Worm (Caenorhabditis elegans) whole organism, late embryonic: Measurements from ENCODE around the gene clp-9.

Experiments used
- dmd-4 ChIP-seq: sonication (generic microtip); optimal IDR thresholded peaks from 2 replicates; lab custom pipeline; 2016; ENCODE audit warnings: borderline replicate concordance, missing genetic modification characterization, missing compliant biosample characterization
- fkh-10 ChIP-seq: fragments of 150-350 bp; optimal IDR thresholded peaks from 2 replicates; lab custom pipeline; 2014; ENCODE audit warnings: missing biosample characterization, missing genetic modification reagents, missing genetic modification characterization
- hlh-13 ChIP-seq: fragments of 200-800 bp; sonication (Bioruptor generic); optimal IDR thresholded peaks from 2 replicates; lab custom pipeline; 2018; ENCODE audit warnings: mild to moderate bottlenecking, missing genetic modification characterization, missing compliant biosample characterization
- pqm-1 ChIP-seq: sonication (generic microtip); optimal IDR thresholded peaks from 2 replicates; lab custom pipeline; 2016; ENCODE audit warnings: missing genetic modification characterization, missing compliant biosample characterization
- sox-4 ChIP-seq: sonication (generic microtip); optimal IDR thresholded peaks from 2 replicates; lab custom pipeline; 2017; ENCODE audit warnings: mild to moderate bottlenecking, missing genetic modification characterization, inconsistent platforms, missing compliant biosample characterization
- tbx-2 ChIP-seq: sonication (generic microtip); optimal IDR thresholded peaks from 2 replicates; lab custom pipeline; 2016; ENCODE audit warnings: missing genetic modification characterization, missing compliant biosample characterization
- unc-3 ChIP-seq, 2 experiments: fragments of 200-800 bp in 1 of 2; sonication (Bioruptor generic) in 1 of 2; sonication (generic microtip) in 1 of 2; conservative IDR thresholded peaks in 1 of 2; optimal IDR thresholded peaks in 1 of 2; 2 replicates each; pipeline versions ENCODE4 v1.3.6 to Lab custom; 2016 to 2022; ENCODE audit warnings: missing compliant biosample characterization in 2 of 2, missing genetic modification characterization in 2 of 2, missing genetic modification reagents in 1 of 2

DNA sequence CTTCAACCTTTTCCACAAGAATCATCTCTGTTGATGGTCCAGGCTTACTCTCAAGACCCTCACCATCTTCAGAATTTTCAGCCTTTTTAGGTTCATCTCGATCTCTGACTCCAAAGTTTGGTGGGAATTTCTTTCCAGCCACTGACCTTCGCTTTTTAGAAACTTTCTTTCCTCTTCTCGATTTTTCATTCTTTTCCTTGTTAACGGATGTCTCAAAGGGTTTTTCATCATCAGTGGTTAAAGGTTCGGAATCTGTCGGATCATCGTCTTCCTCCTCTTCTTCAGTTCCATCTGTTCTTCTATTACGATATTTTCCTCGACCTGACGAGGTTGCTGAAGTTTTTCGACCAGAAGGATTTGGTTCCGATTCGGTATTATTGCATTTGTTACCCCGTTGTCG is 37.2 kb downstream of the clp-9 start:
- TF ChIP-seq unc-3 (GFP tag; conservative IDR thresholded peaks at IDR 0.05; lab: Robert Waterston, UW) (no peak), unc-3 (tag; optimal IDR thresholded peaks at IDR 0.05; lab: Kevin White, UChicago) (no peak), fkh-10 (GFP tag; lab: Kevin White, UChicago) (no peak), dmd-4 (tag; lab: Kevin White, UChicago) (no peak), tbx-2 (tag; lab: Kevin White, UChicago) (no peak), sox-4 (tag; lab: Kevin White, UChicago) (no peak), pqm-1 (tag; lab: Kevin White, UChicago) (no peak), hlh-13 (GFP tag; lab: Kevin White, UChicago) (no peak)
